Fruit fly (Drosophila melanogaster) whole organism, prepupa: ENCODE data around the gene CG13707.

Experiments used
- CG11294 ChIP-seq: fragments of 200-800 bp; sonication (Bioruptor generic); IDR thresholded peaks from 2 replicates; pipeline ENCODE4 v1.3.6; 2022; ENCODE audit warnings: missing biosample characterization, missing genetic modification characterization
- CG15336 ChIP-seq: fragments of 200-800 bp; sonication (Bioruptor generic); IDR thresholded peaks from 2 replicates; pipeline ENCODE4 v1.3.6; 2022; ENCODE audit warnings: missing biosample characterization, missing genetic modification characterization
- CG1621 ChIP-seq: fragments of 200-800 bp; sonication (Bioruptor generic); optimal IDR thresholded peaks from 3 replicates; lab custom pipeline; 2018; ENCODE audit warnings: missing biosample characterization, mild to moderate bottlenecking, missing genetic modification characterization
- CG31627 ChIP-seq: fragments of 200-800 bp; sonication (Bioruptor generic); optimal IDR thresholded peaks from 3 replicates; lab custom pipeline; 2016; ENCODE audit warnings: missing biosample characterization, missing genetic modification characterization
- CG34406 ChIP-seq: fragments of 200-800 bp; sonication (Bioruptor generic); optimal IDR thresholded peaks from 3 replicates; lab custom pipeline; 2016; ENCODE audit warnings: missing biosample characterization, missing genetic modification characterization
- CG7368 ChIP-seq: fragments of 200-800 bp; sonication (Bioruptor generic); optimal IDR thresholded peaks from 3 replicates; lab custom pipeline; 2016; ENCODE audit warnings: missing biosample characterization, missing genetic modification characterization
- CG8119 ChIP-seq: fragments of 200-800 bp; sonication (Bioruptor generic); IDR thresholded peaks from 3 replicates; pipeline ENCODE4 v1.3.6; 2022; ENCODE audit warnings: missing biosample characterization, missing genetic modification characterization
- CG8319 ChIP-seq: fragments of 200-800 bp; sonication (Bioruptor generic); optimal IDR thresholded peaks from 3 replicates; lab custom pipeline; 2016; ENCODE audit warnings: missing biosample characterization, missing genetic modification characterization
- CG9139 ChIP-seq: fragments of 200-800 bp; sonication (Bioruptor generic); optimal IDR thresholded peaks from 3 replicates; lab custom pipeline; 2017; ENCODE audit warnings: missing biosample characterization, mild to moderate bottlenecking, missing genetic modification characterization
- Eip75B ChIP-seq: fragments of 200-800 bp; sonication (Bioruptor generic); optimal IDR thresholded peaks from 3 replicates; lab custom pipeline; 2016; ENCODE audit warnings: missing biosample characterization, missing genetic modification characterization
- Eip78C ChIP-seq: fragments of 200-800 bp; sonication (Bioruptor generic); peaks from one replicate; lab custom pipeline; 2016; ENCODE audit warnings: missing biosample characterization, missing genetic modification characterization
- Ets21C ChIP-seq: fragments of 200-800 bp; sonication (Bioruptor generic); optimal IDR thresholded peaks from 3 replicates; lab custom pipeline; 2016; ENCODE audit warnings: missing biosample characterization, missing genetic modification characterization
- Gug ChIP-seq: fragments of 200-800 bp; sonication (Bioruptor generic); IDR thresholded peaks from 2 replicates; pipeline ENCODE4 v1.3.6; 2022; ENCODE audit warnings: missing biosample characterization, missing genetic modification characterization
- fd59A ChIP-seq: fragments of 200-800 bp; sonication (Bioruptor generic); optimal IDR thresholded peaks from 2 replicates; lab custom pipeline; 2017; ENCODE audit warnings: missing biosample characterization, mild to moderate bottlenecking, missing genetic modification characterization, missing genetic modification reagents
- fd85E ChIP-seq: fragments of 200-800 bp; sonication (Bioruptor generic); optimal IDR thresholded peaks from 3 replicates; lab custom pipeline; 2016; ENCODE audit warnings: missing biosample characterization, missing genetic modification characterization
- net ChIP-seq: fragments of 200-800 bp; sonication (Bioruptor generic); optimal IDR thresholded peaks from 3 replicates; lab custom pipeline; 2016; ENCODE audit warnings: missing biosample characterization, missing genetic modification characterization
- salr ChIP-seq, 2 experiments: fragments of 200-800 bp; sonication (Bioruptor generic); optimal IDR thresholded peaks; 3 replicates each; lab custom pipeline; 2016 to 2018; ENCODE audit warnings: missing biosample characterization in 2 of 2, missing genetic modification characterization in 2 of 2, mild to moderate bottlenecking in 1 of 2
- spab ChIP-seq: fragments of 200-800 bp; sonication (Bioruptor generic); optimal IDR thresholded peaks from 2 replicates; lab custom pipeline; 2017; ENCODE audit warnings: missing biosample characterization, mild to moderate bottlenecking, missing genetic modification characterization, missing genetic modification reagents
- vri ChIP-seq: fragments of 200-800 bp; sonication (Bioruptor generic); optimal IDR thresholded peaks from 3 replicates; lab custom pipeline; 2016; ENCODE audit warnings: missing biosample characterization, mild to moderate bottlenecking, missing genetic modification characterization

CG13707 gene

DNA sequence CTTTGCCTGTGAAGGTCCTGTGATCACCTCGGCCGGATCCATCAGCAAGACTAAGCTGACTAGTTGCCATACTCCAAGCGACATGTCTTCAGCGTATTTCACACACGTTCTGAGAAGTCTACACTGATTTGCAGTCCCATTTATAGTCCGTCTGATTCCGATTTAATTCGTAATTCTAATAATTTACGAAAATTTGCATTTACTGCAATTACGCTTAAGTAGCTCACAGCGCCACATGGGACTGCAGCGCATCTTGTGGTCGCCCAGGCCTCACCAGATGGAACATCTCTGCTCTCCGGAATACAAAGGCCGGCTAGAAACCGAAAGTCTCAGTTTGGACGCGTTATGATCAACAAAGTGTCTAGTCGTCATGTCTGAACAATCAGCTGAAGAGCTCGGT lies 34.7 kb downstream of the CG13707 start, which contains the start of gene CG7509:
CG7509 (minus strand) TSS at position 101 of the 400 bp plus-strand sequence.
- no peak for TF ChIP-seq net (GFP tag; lab: Kevin White, UChicago)
- no peak for TF ChIP-seq CG9139 (GFP tag; lab: Kevin White, UChicago)
- TF ChIP-seq spab (GFP tag; lab: Kevin White, UChicago), result no peak
- TF ChIP-seq fd85E (GFP tag; lab: Kevin White, UChicago), result no peak
- TF ChIP-seq Gug, result no peak
- no peak for TF ChIP-seq CG1621 (tag; lab: Kevin White, UChicago)
- TF ChIP-seq salr (GFP tag; optimal IDR thresholded peaks at IDR 0.05; lab: Kevin White, UChicago), result no peak
- no peak for TF ChIP-seq CG7368 (GFP tag; lab: Kevin White, UChicago)
- TF ChIP-seq CG8119 (GFP tag; lab: Robert Waterston, UW), result no peak
- no peak for TF ChIP-seq CG8319 (GFP tag; lab: Kevin White, UChicago)
- TF ChIP-seq CG31627 (GFP tag; lab: Kevin White, UChicago), result no peak
- no peak for TF ChIP-seq fd59A (GFP tag; lab: Kevin White, UChicago)
- no peak for TF ChIP-seq CG15336 (GFP tag; lab: Robert Waterston, UW)
- TF ChIP-seq Ets21C, result no peak
- no peak for TF ChIP-seq CG11294 (GFP tag; lab: Robert Waterston, UW)
- TF ChIP-seq CG34406 (GFP tag; lab: Kevin White, UChicago), result no peak
- TF ChIP-seq Eip75B (GFP tag; lab: Kevin White, UChicago), result no peak

DNA sequence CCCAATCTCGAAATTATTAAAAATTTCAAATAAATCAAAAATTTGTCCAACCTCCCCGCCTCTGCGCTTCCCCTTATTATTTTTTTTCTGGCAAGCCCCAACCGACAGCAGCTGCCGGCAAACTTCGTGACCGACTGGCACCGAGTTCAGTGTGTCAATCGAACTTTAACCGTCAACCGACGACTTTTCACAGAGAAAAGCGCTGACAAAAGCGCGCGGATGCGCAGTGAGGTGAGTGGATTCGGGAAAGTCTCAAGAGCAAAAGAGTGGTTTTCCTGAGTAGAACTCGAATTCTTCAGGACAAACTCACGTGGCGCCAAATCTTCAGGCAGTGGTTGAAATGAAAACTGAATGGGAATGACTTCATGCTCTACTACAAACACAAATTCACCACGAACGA lies 39.3 kb downstream of the CG13707 start:
- TF ChIP-seq vri (GFP tag; lab: Kevin White, UChicago) (no peak), Eip78C (GFP tag; lab: Kevin White, UChicago) (peak; percentile 42)
